Worm (Caenorhabditis elegans) whole organism, mixed stage, embryonic: ENCODE results near the gene nhr-285.
"Not testable (repeated sequence)": the region's sequence is repeated elsewhere in the genome, so short reads cannot be mapped to it uniquely, and the experiment has no call there.

Experiments used
- nhr-12 ChIP-seq: fragments of 150-350 bp; optimal IDR thresholded peaks from 2 replicates; lab custom pipeline; 2014; ENCODE audit warnings: missing biosample characterization, missing genetic modification characterization
- nhr-237 ChIP-seq: fragments of 150-350 bp; optimal IDR thresholded peaks from 2 replicates; lab custom pipeline; 2014; ENCODE audit warnings: missing biosample characterization, missing genetic modification characterization
- pha-4 ChIP-seq: fragments of 150-350 bp; optimal IDR thresholded peaks from 2 replicates; lab custom pipeline; 2018; ENCODE audit warnings: missing biosample characterization, missing genetic modification reagents, missing genetic modification characterization
- snpc-4 ChIP-seq: fragments of 150-350 bp; optimal IDR thresholded peaks from 2 replicates; lab custom pipeline; 2014; ENCODE audit warnings: missing biosample characterization, missing genetic modification characterization

DNA sequence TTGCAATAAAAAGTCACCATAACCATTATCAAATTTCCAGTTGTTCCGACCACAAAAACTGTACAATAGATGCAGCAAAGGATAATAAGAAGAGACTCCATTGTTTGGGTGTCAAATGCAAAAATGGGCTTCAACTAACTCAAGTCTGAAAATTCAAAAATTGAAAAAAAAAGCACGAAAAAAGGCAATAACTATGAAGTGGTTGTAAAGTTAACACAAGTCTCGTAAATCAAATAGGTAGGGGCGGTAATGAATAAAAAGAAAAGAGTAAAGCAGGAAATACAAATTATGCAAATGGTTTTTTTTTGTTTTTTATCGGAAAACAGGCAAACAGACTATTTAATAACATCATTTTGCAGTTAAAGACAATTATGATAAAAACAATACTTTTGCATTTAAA lies 28.4 kb upstream of the nhr-285 start, which contains the start of gene srsx-38:
- TF ChIP-seq snpc-4, nhr-12, nhr-237, pha-4 (tag; lab: Kevin White, UChicago): not testable (repeated sequence)
